Fruit fly (Drosophila melanogaster) Kc167 (cell line): ENCODE data around the gene CG15219.

Source experiments
- Myc ChIP-seq: fragments of >200 bp; optimal IDR thresholded peaks from 2 replicates; lab custom pipeline; 2017; ENCODE audit warnings: missing external identifiers
- Sin3A ChIP-seq: fragments of >200 bp; optimal IDR thresholded peaks from 2 replicates; lab custom pipeline; 2018; ENCODE audit warnings: missing external identifiers
- h ChIP-seq: fragments of >200 bp; optimal IDR thresholded peaks from 3 replicates; lab custom pipeline; 2018; ENCODE audit warnings: missing external identifiers
- insv ChIP-seq: fragments of >200 bp; optimal IDR thresholded peaks from 3 replicates; lab custom pipeline; 2018; ENCODE audit warnings: missing external identifiers
- psq ChIP-seq: fragments of >200 bp; optimal IDR thresholded peaks from 2 replicates; lab custom pipeline; 2017; ENCODE audit warnings: missing external identifiers
- ttk ChIP-seq: sonication (Bioruptor generic); optimal IDR thresholded peaks from 2 replicates; lab custom pipeline; 2017; ENCODE audit warnings: missing external identifiers

CG15219 gene

DNA sequence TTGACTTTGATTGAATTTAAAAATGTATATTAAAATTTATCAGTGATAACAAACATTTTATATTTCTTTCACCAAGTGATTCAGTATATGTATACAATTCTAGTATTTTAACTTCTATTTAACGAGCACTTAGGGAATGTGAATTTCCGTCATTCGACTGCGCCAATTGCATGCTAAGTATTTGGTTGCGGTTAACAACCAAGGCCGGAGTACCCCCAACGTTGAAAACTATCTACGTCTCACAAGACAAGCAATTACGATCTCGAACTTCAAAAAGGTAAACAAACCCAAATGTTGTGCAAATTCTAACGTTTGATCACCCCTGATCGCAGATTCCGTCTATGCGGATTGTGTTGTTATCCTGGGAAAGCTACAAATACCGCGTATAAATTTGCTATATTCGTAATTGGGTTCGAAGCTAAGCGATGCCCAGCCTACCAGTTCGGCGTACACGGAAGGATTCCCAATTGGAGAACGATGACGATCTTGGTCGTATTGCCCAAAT lies 25.9 kb upstream of the CG15219 start, which contains the start of gene CG42748:
Gene CG42748, plus strand, starts transcription at position 51 of the 505 bp plus-strand sequence.
- TF ChIP-seq psq (lab: Kevin White, UChicago): no peak
- no peak for TF ChIP-seq Myc (lab: Kevin White, UChicago)
- no peak for TF ChIP-seq ttk (lab: Kevin White, UChicago)
- no peak for TF ChIP-seq Sin3A (lab: Kevin White, UChicago)
- no peak for TF ChIP-seq h (lab: Kevin White, UChicago)

DNA sequence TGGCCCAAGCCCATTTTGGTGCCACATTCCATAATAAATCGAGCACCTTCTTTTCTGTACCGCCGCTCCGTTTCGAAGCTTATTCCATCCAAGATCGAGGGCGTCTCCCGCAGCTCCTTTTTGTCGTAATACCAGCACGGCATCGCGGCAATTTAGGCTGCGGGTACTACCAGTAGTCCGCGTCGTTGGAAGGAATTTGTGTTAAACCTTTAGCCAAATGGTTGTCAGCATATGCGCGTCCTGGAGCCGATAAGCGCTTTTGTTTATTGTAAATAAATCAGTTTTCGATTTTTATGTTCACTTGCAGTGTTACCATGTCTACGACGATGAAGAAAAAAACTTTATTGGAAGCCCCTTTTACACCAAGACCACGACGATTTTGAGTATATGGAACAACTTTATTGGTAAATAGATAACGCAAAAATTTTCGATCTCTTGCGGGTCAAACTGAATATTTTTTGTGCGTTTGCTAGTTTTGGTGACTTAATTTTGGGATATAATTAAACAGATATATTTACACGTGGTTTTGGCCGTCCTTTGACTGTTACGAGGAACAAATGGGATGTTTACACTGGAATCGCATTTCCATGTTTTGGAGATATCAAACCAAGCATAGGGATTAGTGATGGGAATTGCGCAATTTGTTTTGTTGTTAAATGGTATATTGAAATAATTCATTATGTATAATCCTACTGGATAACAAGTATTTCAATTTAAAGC lies 24.4 kb upstream of the CG15219 start, which contains the start of gene CycK:
Gene CycK, minus strand, starts transcription at position 562 of the 720 bp plus-strand sequence.
- TF ChIP-seq psq (lab: Kevin White, UChicago) (no peak), Myc (lab: Kevin White, UChicago) (no peak), ttk (lab: Kevin White, UChicago) (no peak), h (lab: Kevin White, UChicago) (no peak), insv (lab: Kevin White, UChicago) (no peak), Sin3A (lab: Kevin White, UChicago) (no peak)

DNA sequence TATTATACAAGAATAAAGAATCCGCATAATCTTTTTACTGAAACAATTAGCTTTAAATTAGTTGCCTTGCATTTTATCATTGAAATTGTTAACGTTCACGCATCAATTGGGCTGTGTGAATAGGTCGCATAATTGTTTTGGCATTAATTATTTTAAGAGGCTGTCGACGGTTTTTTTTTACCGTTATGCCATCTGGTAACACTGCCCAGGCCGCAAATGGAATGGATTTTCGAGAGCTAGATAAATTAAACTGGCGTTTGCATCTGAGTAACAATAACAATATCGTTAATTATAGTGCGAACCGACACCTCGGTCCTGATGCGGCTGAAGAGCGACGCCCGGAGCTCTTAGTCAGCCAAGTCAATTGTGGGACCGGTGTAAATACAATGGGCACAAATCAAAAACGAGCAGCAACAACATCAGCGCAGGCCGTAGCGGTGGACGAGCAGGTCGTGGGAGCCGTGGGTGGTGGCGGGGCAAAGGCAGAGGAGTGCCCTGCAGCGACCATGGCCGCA lies 16.4 kb upstream of the CG15219 start:
- TF ChIP-seq h (lab: Kevin White, UChicago) (no peak), psq (lab: Kevin White, UChicago) (no peak), Myc (lab: Kevin White, UChicago) (no peak), ttk (lab: Kevin White, UChicago) (no peak), insv (lab: Kevin White, UChicago) (no peak), Sin3A (lab: Kevin White, UChicago) (no peak)

- TF ChIP-seq ttk (lab: Kevin White, UChicago): no peak
- TF ChIP-seq psq (lab: Kevin White, UChicago): no peak
- TF ChIP-seq h (lab: Kevin White, UChicago): no peak
- TF ChIP-seq Myc (lab: Kevin White, UChicago): no peak
- TF ChIP-seq Sin3A (lab: Kevin White, UChicago): no peak
- TF ChIP-seq insv (lab: Kevin White, UChicago): no peak
Measured at dm6 chr2L:22120871-22121388, 15.6 kb upstream of the CG15219 start, which contains the start of gene CG3651. Gene CG3651, plus strand, starts transcription at chr2L:22121338.

- TF ChIP-seq Myc (lab: Kevin White, UChicago) (no peak), h (lab: Kevin White, UChicago) (no peak), Sin3A (lab: Kevin White, UChicago) (no peak)
Measured at dm6 chr2L:22108664-22109063, 3.4 kb upstream of the CG15219 start, which contains the start of gene CG6675. Gene CG6675, plus strand, starts transcription at chr2L:22108964.

dm6 chr2L:22107204-22107603 lies 1.9 kb upstream of the CG15219 start, which contains the start of gene CG10834:
Gene CG10834, minus strand, starts transcription at chr2L:22107304.
- no peak for TF ChIP-seq ttk (lab: Kevin White, UChicago)
- no peak for TF ChIP-seq insv (lab: Kevin White, UChicago)
- TF ChIP-seq h (lab: Kevin White, UChicago): no peak
- no peak for TF ChIP-seq Sin3A (lab: Kevin White, UChicago)

DNA sequence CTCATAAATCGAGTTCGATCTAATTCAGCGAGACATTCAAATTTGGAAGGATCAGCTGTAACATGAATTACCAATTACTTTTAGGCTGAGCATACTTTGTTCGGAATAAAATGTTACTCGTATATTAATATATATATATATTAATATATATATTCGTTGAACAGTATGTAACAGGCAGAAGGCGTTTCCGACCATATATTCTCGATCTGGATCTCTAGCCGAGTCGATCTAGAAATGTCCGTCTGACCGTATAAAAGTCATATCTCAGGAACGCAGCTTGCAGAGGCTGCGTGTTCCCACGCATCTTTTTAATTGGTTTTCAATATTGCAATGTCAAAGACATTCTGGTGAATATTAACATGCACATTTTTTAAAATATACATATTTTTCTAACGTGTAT lies 1.0 kb downstream of the CG15219 start, which contains the start of gene tplus3b:
Gene tplus3b, minus strand, starts transcription at position 101 of the 400 bp plus-strand sequence.
- TF ChIP-seq h (lab: Kevin White, UChicago) (no peak), psq (lab: Kevin White, UChicago) (no peak), ttk (lab: Kevin White, UChicago) (no peak), Myc (lab: Kevin White, UChicago) (no peak), insv (lab: Kevin White, UChicago) (no peak), Sin3A (lab: Kevin White, UChicago) (no peak)

DNA sequence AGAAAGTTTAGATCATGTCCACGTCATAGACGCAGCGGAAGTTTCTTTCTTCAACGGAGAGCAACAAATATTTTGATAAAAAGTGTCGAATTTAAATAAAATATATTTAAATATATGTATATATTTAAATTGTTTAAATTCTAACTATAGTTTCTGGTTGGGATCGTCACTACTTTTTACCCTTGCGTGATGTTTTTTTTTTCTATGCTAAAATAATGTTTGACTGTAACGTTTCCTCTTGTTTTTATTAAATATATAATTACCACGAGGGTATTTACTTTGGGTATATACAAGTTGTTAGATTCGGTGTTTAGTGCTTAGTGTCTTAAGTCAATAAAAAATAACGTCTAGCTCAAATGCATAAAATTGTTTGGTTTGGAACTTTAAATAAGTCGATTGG lies 26.0 kb downstream of the CG15219 start, which contains the start of gene ttm3:
Gene ttm3, plus strand, starts transcription at position 301 of the 400 bp plus-strand sequence.
- TF ChIP-seq Myc (lab: Kevin White, UChicago) (no peak), h (lab: Kevin White, UChicago) (no peak), ttk (lab: Kevin White, UChicago) (no peak), psq (lab: Kevin White, UChicago) (no peak), insv (lab: Kevin White, UChicago) (no peak), Sin3A (lab: Kevin White, UChicago) (no peak)

- TF ChIP-seq h (lab: Kevin White, UChicago) (no peak), insv (lab: Kevin White, UChicago) (no peak), ttk (lab: Kevin White, UChicago) (no peak)
Measured at dm6 chr2L:22070844-22071243, 34.5 kb downstream of the CG15219 start, which contains the start of gene tplus3a. Gene tplus3a, plus strand, starts transcription at chr2L:22071144.

- TF ChIP-seq insv (lab: Kevin White, UChicago) (no peak), psq (lab: Kevin White, UChicago) (no peak), Sin3A (lab: Kevin White, UChicago) (no peak), Myc (lab: Kevin White, UChicago) (no peak), h (lab: Kevin White, UChicago) (no peak), ttk (lab: Kevin White, UChicago) (no peak)
Measured at dm6 chr2L:22065243-22065642, 40.1 kb downstream of the CG15219 start, which contains the start of gene CG42597. Gene CG42597, minus strand, starts transcription at chr2L:22065343.

- TF ChIP-seq ttk (lab: Kevin White, UChicago) (no peak), Myc (lab: Kevin White, UChicago) (no peak), Sin3A (lab: Kevin White, UChicago) (no peak), h (lab: Kevin White, UChicago) (no peak), psq (lab: Kevin White, UChicago) (no peak), insv (lab: Kevin White, UChicago) (no peak)
Measured at dm6 chr2L:22059852-22060251, 45.5 kb downstream of the CG15219 start.
